Worm (Caenorhabditis elegans) whole organism, L4/young adult: ENCODE results near the gene C01G12.9.

ENCODE experiments used
- W03F9.2 ChIP-seq: fragments of 150-350 bp; optimal IDR thresholded peaks from 2 replicates; lab custom pipeline; 2014; ENCODE audit warnings: missing biosample characterization, missing genetic modification characterization
- dao-5 ChIP-seq: sonication (generic microtip); optimal IDR thresholded peaks from 2 replicates; lab custom pipeline; 2016; ENCODE audit warnings: missing genotype, missing genetic modification characterization, moderate library complexity, missing compliant biosample characterization
- him-1 ChIP-seq: sonication (generic microtip); optimal IDR thresholded peaks from 2 replicates; lab custom pipeline; 2016; ENCODE audit warnings: missing genotype, missing genetic modification reagents, missing genetic modification characterization, missing compliant biosample characterization

- TF ChIP-seq him-1 (tag; lab: Kevin White, UChicago): no peak
- TF ChIP-seq W03F9.2 (tag; lab: Kevin White, UChicago): no peak
- no peak for TF ChIP-seq dao-5
These were observed 38.3 kb upstream of the C01G12.9 start for ce11 chrII:14540551-14540950.
